Fruit fly (Drosophila melanogaster) whole organism, prepupa: ENCODE data around the gene Cyp311a1.

Source experiments
- Blimp-1 ChIP-seq: fragments of 200-800 bp; sonication (Bioruptor generic); optimal IDR thresholded peaks from 3 replicates; lab custom pipeline; 2017; ENCODE audit warnings: missing biosample characterization, missing genetic modification characterization, mild to moderate bottlenecking, moderate library complexity, missing genetic modification reagents
- CG10631 ChIP-seq: fragments of 200-800 bp; sonication (Bioruptor generic); optimal IDR thresholded peaks from 2 replicates; lab custom pipeline; 2016; ENCODE audit warnings: missing biosample characterization, missing genetic modification characterization
- CG11902 ChIP-seq: fragments of 200-800 bp; sonication (Bioruptor generic); optimal IDR thresholded peaks from 3 replicates; lab custom pipeline; 2016; ENCODE audit warnings: missing biosample characterization, missing genetic modification characterization
- CG15336 ChIP-seq: fragments of 200-800 bp; sonication (Bioruptor generic); IDR thresholded peaks from 2 replicates; pipeline ENCODE4 v1.3.6; 2022; ENCODE audit warnings: missing biosample characterization, missing genetic modification characterization
- CG1621 ChIP-seq: fragments of 200-800 bp; sonication (Bioruptor generic); optimal IDR thresholded peaks from 3 replicates; lab custom pipeline; 2018; ENCODE audit warnings: missing biosample characterization, mild to moderate bottlenecking, missing genetic modification characterization
- CG16779 ChIP-seq: fragments of 200-800 bp; sonication (Bioruptor generic); optimal IDR thresholded peaks from 3 replicates; lab custom pipeline; 2017; ENCODE audit warnings: missing biosample characterization, mild to moderate bottlenecking, missing genetic modification characterization
- CG3032 ChIP-seq: fragments of 200-800 bp; optimal IDR thresholded peaks from 2 replicates; lab custom pipeline; 2019; ENCODE audit warnings: missing biosample characterization, mild to moderate bottlenecking, missing genetic modification characterization, moderate library complexity
- CG31627 ChIP-seq: fragments of 200-800 bp; sonication (Bioruptor generic); optimal IDR thresholded peaks from 3 replicates; lab custom pipeline; 2016; ENCODE audit warnings: missing biosample characterization, missing genetic modification characterization
- CG34406 ChIP-seq: fragments of 200-800 bp; sonication (Bioruptor generic); optimal IDR thresholded peaks from 3 replicates; lab custom pipeline; 2016; ENCODE audit warnings: missing biosample characterization, missing genetic modification characterization
- CG3919 ChIP-seq: fragments of 200-800 bp; sonication (Bioruptor generic); optimal IDR thresholded peaks from 3 replicates; lab custom pipeline; 2016; ENCODE audit warnings: missing biosample characterization, missing genetic modification characterization
- CG4318 ChIP-seq: fragments of 200-800 bp; sonication (Bioruptor generic); optimal IDR thresholded peaks from 3 replicates; lab custom pipeline; 2017; ENCODE audit warnings: missing biosample characterization, mild to moderate bottlenecking, missing genetic modification characterization
- CG6163 ChIP-seq: fragments of 200-800 bp; sonication (Bioruptor generic); IDR thresholded peaks from 3 replicates; pipeline ENCODE4 v1.3.6; 2022; ENCODE audit warnings: missing biosample characterization, missing genetic modification characterization
- CG6276 ChIP-seq: fragments of 200-800 bp; sonication (Bioruptor generic); optimal IDR thresholded peaks from 2 replicates; lab custom pipeline; 2017; ENCODE audit warnings: missing biosample characterization, mild to moderate bottlenecking, missing genetic modification characterization
- CG6792 ChIP-seq: fragments of 200-800 bp; sonication (Bioruptor generic); optimal IDR thresholded peaks from 3 replicates; lab custom pipeline; 2016; ENCODE audit warnings: missing biosample characterization, missing genetic modification characterization
- CG6808 ChIP-seq: fragments of 200-800 bp; sonication (Bioruptor generic); optimal IDR thresholded peaks from 3 replicates; lab custom pipeline; 2017; ENCODE audit warnings: missing biosample characterization, missing genetic modification characterization, mild to moderate bottlenecking, moderate library complexity, missing genetic modification reagents
- CG7368 ChIP-seq: fragments of 200-800 bp; sonication (Bioruptor generic); optimal IDR thresholded peaks from 3 replicates; lab custom pipeline; 2016; ENCODE audit warnings: missing biosample characterization, missing genetic modification characterization
- CG8319 ChIP-seq: fragments of 200-800 bp; sonication (Bioruptor generic); optimal IDR thresholded peaks from 3 replicates; lab custom pipeline; 2016; ENCODE audit warnings: missing biosample characterization, missing genetic modification characterization
- CG9139 ChIP-seq: fragments of 200-800 bp; sonication (Bioruptor generic); optimal IDR thresholded peaks from 3 replicates; lab custom pipeline; 2017; ENCODE audit warnings: missing biosample characterization, mild to moderate bottlenecking, missing genetic modification characterization
- Eip75B ChIP-seq: fragments of 200-800 bp; sonication (Bioruptor generic); optimal IDR thresholded peaks from 3 replicates; lab custom pipeline; 2016; ENCODE audit warnings: missing biosample characterization, missing genetic modification characterization
- Eip78C ChIP-seq: fragments of 200-800 bp; sonication (Bioruptor generic); peaks from one replicate; lab custom pipeline; 2016; ENCODE audit warnings: missing biosample characterization, missing genetic modification characterization
- Eip93F ChIP-seq: fragments of 200-800 bp; sonication (Bioruptor generic); optimal IDR thresholded peaks from 2 replicates; lab custom pipeline; 2016; ENCODE audit warnings: missing biosample characterization, mild to moderate bottlenecking, missing genetic modification characterization
- Ets21C ChIP-seq: fragments of 200-800 bp; sonication (Bioruptor generic); optimal IDR thresholded peaks from 3 replicates; lab custom pipeline; 2016; ENCODE audit warnings: missing biosample characterization, missing genetic modification characterization
- Ets96B ChIP-seq: fragments of 200-800 bp; optimal IDR thresholded peaks from 2 replicates; lab custom pipeline; 2019; ENCODE audit warnings: missing biosample characterization, mild to moderate bottlenecking, missing genetic modification characterization, moderate library complexity
- Hr38 ChIP-seq: sonication (Bioruptor generic); optimal IDR thresholded peaks from 2 replicates; lab custom pipeline; 2016; ENCODE audit warnings: missing biosample characterization, missing genetic modification characterization
- Hr39 ChIP-seq: fragments of 200-800 bp; sonication (Bioruptor generic); optimal IDR thresholded peaks from 2 replicates; lab custom pipeline; 2016; ENCODE audit warnings: missing biosample characterization, missing genetic modification characterization
- Hr4 ChIP-seq: fragments of 200-800 bp; sonication (Bioruptor generic); optimal IDR thresholded peaks from 3 replicates; lab custom pipeline; 2016; ENCODE audit warnings: missing biosample characterization, missing genetic modification characterization
- Lpt ChIP-seq: fragments of 200-800 bp; sonication (Bioruptor generic); optimal IDR thresholded peaks from 3 replicates; lab custom pipeline; 2016; ENCODE audit warnings: missing biosample characterization, missing genetic modification characterization
- Met ChIP-seq: fragments of 200-800 bp; sonication (Bioruptor generic); optimal IDR thresholded peaks from 3 replicates; lab custom pipeline; 2016; ENCODE audit warnings: missing biosample characterization, missing genetic modification characterization
- Smox ChIP-seq: fragments of 200-800 bp; sonication (Bioruptor generic); optimal IDR thresholded peaks from 3 replicates; lab custom pipeline; 2016; ENCODE audit warnings: missing biosample characterization, missing genetic modification characterization
- Sox14 ChIP-seq: fragments of 200-800 bp; sonication (Bioruptor generic); optimal IDR thresholded peaks from 3 replicates; lab custom pipeline; 2016; ENCODE audit warnings: missing biosample characterization, missing genetic modification characterization
- dac ChIP-seq: fragments of 200-800 bp; sonication (Bioruptor generic); optimal IDR thresholded peaks from 2 replicates; lab custom pipeline; 2017; ENCODE audit warnings: missing biosample characterization, mild to moderate bottlenecking, missing genetic modification characterization
- dsx ChIP-seq: fragments of 200-800 bp; optimal IDR thresholded peaks from 3 replicates; lab custom pipeline; 2019; ENCODE audit warnings: missing biosample characterization, mild to moderate bottlenecking, missing genetic modification characterization, moderate library complexity; ENCODE audit not compliant: poor library complexity, severe bottlenecking
- eg ChIP-seq: fragments of 200-800 bp; sonication (Bioruptor generic); IDR thresholded peaks from 3 replicates; pipeline ENCODE4 v1.3.6; 2022; ENCODE audit warnings: missing biosample characterization, missing genetic modification characterization
- esn ChIP-seq: fragments of 200-800 bp; sonication (Bioruptor generic); optimal IDR thresholded peaks from 2 replicates; lab custom pipeline; 2016; ENCODE audit warnings: missing biosample characterization, mild to moderate bottlenecking, missing genetic modification characterization, moderate library complexity
- fd59A ChIP-seq: fragments of 200-800 bp; sonication (Bioruptor generic); optimal IDR thresholded peaks from 2 replicates; lab custom pipeline; 2017; ENCODE audit warnings: missing biosample characterization, mild to moderate bottlenecking, missing genetic modification characterization, missing genetic modification reagents
- fd85E ChIP-seq: fragments of 200-800 bp; sonication (Bioruptor generic); optimal IDR thresholded peaks from 3 replicates; lab custom pipeline; 2016; ENCODE audit warnings: missing biosample characterization, missing genetic modification characterization
- fkh ChIP-seq: fragments of 200-800 bp; sonication (Bioruptor generic); optimal IDR thresholded peaks from 3 replicates; lab custom pipeline; 2017; ENCODE audit warnings: missing biosample characterization, mild to moderate bottlenecking, missing genetic modification characterization, moderate library complexity
- lz ChIP-seq: fragments of 200-800 bp; sonication (Bioruptor generic); optimal IDR thresholded peaks from 3 replicates; lab custom pipeline; 2016; ENCODE audit warnings: missing biosample characterization, missing genetic modification characterization
- net ChIP-seq: fragments of 200-800 bp; sonication (Bioruptor generic); optimal IDR thresholded peaks from 3 replicates; lab custom pipeline; 2016; ENCODE audit warnings: missing biosample characterization, missing genetic modification characterization
- pdm3 ChIP-seq: fragments of 200-800 bp; sonication (Bioruptor generic); optimal IDR thresholded peaks from 3 replicates; lab custom pipeline; 2016; ENCODE audit warnings: missing biosample characterization, missing genetic modification characterization
- salr ChIP-seq, 2 experiments: fragments of 200-800 bp; sonication (Bioruptor generic); optimal IDR thresholded peaks; 3 replicates each; lab custom pipeline; 2016 to 2018; ENCODE audit warnings: missing biosample characterization in 2 of 2, missing genetic modification characterization in 2 of 2, mild to moderate bottlenecking in 1 of 2
- spab ChIP-seq: fragments of 200-800 bp; sonication (Bioruptor generic); optimal IDR thresholded peaks from 2 replicates; lab custom pipeline; 2017; ENCODE audit warnings: missing biosample characterization, mild to moderate bottlenecking, missing genetic modification characterization, missing genetic modification reagents
- svp ChIP-seq: fragments of 200-800 bp; sonication (Bioruptor generic); peaks from one replicate; lab custom pipeline; 2016; ENCODE audit warnings: missing biosample characterization, missing genetic modification characterization
- topi ChIP-seq: fragments of 200-800 bp; sonication (Bioruptor generic); optimal IDR thresholded peaks from 3 replicates; lab custom pipeline; 2016; ENCODE audit warnings: missing biosample characterization, missing genetic modification characterization
- vri ChIP-seq: fragments of 200-800 bp; sonication (Bioruptor generic); optimal IDR thresholded peaks from 3 replicates; lab custom pipeline; 2016; ENCODE audit warnings: missing biosample characterization, mild to moderate bottlenecking, missing genetic modification characterization

Cyp311a1 gene

dm6 chrX:12004395-12004768, 26.9 kb downstream of the Cyp311a1 start (continued):
- TF ChIP-seq Eip93F (no peak), lz (peak; percentile 16), CG6808 (GFP tag; lab: Kevin White, UChicago) (peak; percentile 81), Hr4 (GFP tag; lab: Kevin White, UChicago) (no peak), esn (GFP tag; lab: Kevin White, UChicago) (peak; percentile 68), CG3032 (tag; lab: Kevin White, UChicago) (peak; percentile 62), net (GFP tag; lab: Kevin White, UChicago) (peak; percentile 75), svp (peak; percentile 79), Ets21C (GFP tag; lab: Kevin White, UChicago) (no peak), pdm3 (GFP tag; lab: Kevin White, UChicago) (no peak), salr (GFP tag; optimal IDR thresholded peaks at IDR 0.05; lab: Kevin White, UChicago) (peak; percentile 32 to 84), fd59A (GFP tag; lab: Kevin White, UChicago) (peak; percentile 73), Hr38 (GFP tag; lab: Kevin White, UChicago) (no peak), Ets96B (tag; lab: Kevin White, UChicago) (peak; percentile 46), fd85E (GFP tag; lab: Kevin White, UChicago) (no peak), Hr39 (GFP tag; lab: Kevin White, UChicago) (peak; percentile 31), CG31627 (peak; percentile 51), CG1621 (tag; lab: Kevin White, UChicago) (no peak), spab (GFP tag; lab: Kevin White, UChicago) (peak; percentile 75), eg (peak; percentile 55; the same call in 2 of the 3 replicates), CG4318 (GFP tag; lab: Kevin White, UChicago) (peak; percentile 76), CG6276 (GFP tag; lab: Kevin White, UChicago) (peak; percentile 75)
- TF ChIP-seq, all 60 proteins: peak for 47

DNA sequence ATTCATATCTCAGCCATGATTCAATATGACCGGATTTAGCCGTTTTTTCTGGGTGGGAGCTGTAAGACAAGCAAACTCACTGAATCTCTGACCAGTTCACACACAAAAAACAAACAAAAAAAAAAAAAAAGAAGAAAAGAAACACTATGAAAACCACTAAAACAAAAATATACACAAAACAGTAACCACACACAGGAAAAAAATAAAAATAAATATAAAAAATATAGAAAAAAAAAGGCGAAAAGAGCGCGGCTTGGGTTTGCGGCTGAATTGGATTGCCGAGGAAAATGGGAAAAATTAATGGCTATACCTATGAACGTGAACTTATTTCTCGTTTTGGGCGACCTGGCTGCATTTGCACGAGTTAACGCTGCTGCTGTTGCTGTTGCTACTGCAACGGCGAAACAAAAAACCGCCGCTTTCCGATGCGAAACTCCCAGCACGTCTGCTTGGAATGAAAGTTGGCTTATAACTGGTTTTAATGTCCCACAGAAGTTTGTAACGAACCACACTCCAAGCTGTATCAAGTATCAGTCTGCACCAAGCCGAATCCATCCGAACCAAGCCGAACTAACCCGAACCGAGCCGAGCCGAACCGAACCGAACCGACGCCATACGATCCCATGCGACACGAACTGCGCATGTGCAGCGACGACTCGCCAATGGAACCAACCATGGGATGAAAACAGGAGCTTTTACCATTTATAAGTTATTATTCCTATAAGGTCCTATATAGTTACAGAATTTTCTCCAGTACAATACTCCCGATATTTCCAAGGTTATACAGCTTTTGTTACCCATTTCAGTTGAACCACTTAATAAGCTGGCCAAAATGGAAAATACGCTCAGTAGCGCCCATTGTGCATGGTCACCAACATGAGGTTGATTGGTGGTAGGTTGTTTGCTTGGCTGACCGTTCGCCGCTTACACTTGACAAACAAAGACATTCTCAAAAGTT, 27.5 kb downstream of the Cyp311a1 start, which contains the start of gene fw:
TSS of gene fw (minus strand) at position 478 of the 958 bp plus-strand sequence.
- TF ChIP-seq Sox14 (GFP tag; lab: Kevin White, UChicago) (peak; percentile 86), dac (GFP tag; lab: Kevin White, UChicago) (peak; percentile 76), CG11902 (GFP tag; lab: Kevin White, UChicago) (peak; percentile 16), Lpt (peak; percentile 49), Eip78C (GFP tag; lab: Kevin White, UChicago) (peak; percentile 90), Ets96B (tag; lab: Kevin White, UChicago) (peak; percentile 68), CG4318 (GFP tag; lab: Kevin White, UChicago) (no peak), Blimp-1 (no peak), vri (GFP tag; lab: Kevin White, UChicago) (peak; percentile 82), topi (GFP tag; lab: Kevin White, UChicago) (peak; percentile 81), CG15336 (GFP tag; lab: Robert Waterston, UW) (peak; percentile 90), CG6276 (GFP tag; lab: Kevin White, UChicago) (peak; percentile 77), CG6808 (GFP tag; lab: Kevin White, UChicago) (no peak), CG16779 (tag; lab: Kevin White, UChicago) (no peak), CG8319 (GFP tag; lab: Kevin White, UChicago) (peak; percentile 62), lz (peak; percentile 82), Met (peak; percentile 84), fd85E (GFP tag; lab: Kevin White, UChicago) (no peak), pdm3 (GFP tag; lab: Kevin White, UChicago) (peak; percentile 82), CG34406 (GFP tag; lab: Kevin White, UChicago) (no peak), spab (GFP tag; lab: Kevin White, UChicago) (no peak), CG6163 (peak; percentile 81), CG7368 (GFP tag; lab: Kevin White, UChicago) (peak; percentile 66), Hr39 (GFP tag; lab: Kevin White, UChicago) (peak; percentile 83), CG9139 (GFP tag; lab: Kevin White, UChicago) (peak; percentile 18), Eip75B (peak; percentile 80), CG3919 (GFP tag; lab: Kevin White, UChicago) (peak; percentile 57), CG3032 (tag; lab: Kevin White, UChicago) (peak; percentile 69), CG31627 (peak; percentile 75), Smox (peak; percentile 75), dsx (peak; percentile 57), fkh (GFP tag; lab: Kevin White, UChicago) (no peak), Ets21C (GFP tag; lab: Kevin White, UChicago) (peak; percentile 57), Hr38 (GFP tag; lab: Kevin White, UChicago) (no peak), Eip93F (no peak), CG6792 (GFP tag; lab: Kevin White, UChicago) (peak; percentile 76), CG10631 (GFP tag; lab: Kevin White, UChicago) (peak; percentile 78)
